Worm (Caenorhabditis elegans) whole organism, early embryonic: ENCODE data around the gene C01C4.2.

Experiments
- F13C5.2 ChIP-seq: sonication (generic microtip); optimal IDR thresholded peaks from 2 replicates; lab custom pipeline; 2017; ENCODE audit warnings: mild to moderate bottlenecking, missing genetic modification characterization, inconsistent platforms, missing compliant biosample characterization
- ama-1 ChIP-seq: fragments of 150-350 bp; optimal IDR thresholded peaks from 2 replicates; lab custom pipeline; 2014
- flt-1 ChIP-seq: fragments of 200-800 bp; sonication (Bioruptor generic); IDR thresholded peaks from 2 replicates; pipeline ENCODE4 v1.3.6; 2022; ENCODE audit warnings: missing genetic modification characterization, missing compliant biosample characterization
- pes-1 ChIP-seq: fragments of 200-800 bp; sonication (Bioruptor generic); IDR thresholded peaks from 2 replicates; pipeline ENCODE4 v1.3.6; 2022; ENCODE audit warnings: missing genetic modification reagents, missing genetic modification characterization, missing compliant biosample characterization
- tbx-37 ChIP-seq: fragments of 200-800 bp; sonication (Bioruptor generic); conservative IDR thresholded peaks from 2 replicates; pipeline ENCODE4 v1.3.6; 2022; ENCODE audit warnings: missing genetic modification reagents, missing genetic modification characterization, missing compliant biosample characterization

DNA sequence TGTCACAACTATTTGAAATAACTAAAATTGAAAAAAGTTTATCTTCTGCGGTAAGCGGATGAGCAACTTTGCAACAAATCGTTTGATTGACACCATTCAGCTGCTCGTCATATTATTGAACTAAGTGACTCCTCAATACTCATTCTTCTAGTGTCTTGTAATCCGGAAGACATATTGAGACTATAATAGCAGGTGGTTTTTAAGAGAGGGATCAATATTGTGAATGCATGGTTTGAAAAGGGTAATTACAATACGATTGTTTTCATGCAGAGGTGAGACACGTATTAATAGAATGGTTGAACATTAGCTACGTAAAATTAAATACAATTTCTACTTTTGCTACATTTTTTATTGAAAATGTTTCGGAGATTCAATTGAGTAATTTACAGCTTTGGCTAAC is 28.3 kb downstream of the C01C4.2 start:
- TF ChIP-seq ama-1 (lab: Kevin White, UChicago) (no peak), F13C5.2 (no peak), flt-1 (GFP tag; lab: Robert Waterston, UW) (no peak), tbx-37 (GFP tag; lab: Robert Waterston, UW) (no peak), pes-1 (no peak)
